Fruit fly (Drosophila melanogaster) whole organism, embryonic: ENCODE measurements around the gene TwdlE.

Experiments used
- Bteb2 ChIP-seq: fragments of 200-800 bp; sonication (Bioruptor generic); optimal IDR thresholded peaks from 2 replicates; lab custom pipeline; 2016; ENCODE audit warnings: missing biosample characterization, missing genetic modification characterization
- CG10274 ChIP-seq: fragments of 200-800 bp; sonication (Bioruptor generic); optimal IDR thresholded peaks from 3 replicates; lab custom pipeline; 2017; ENCODE audit warnings: missing biosample characterization, mild to moderate bottlenecking, missing genetic modification characterization
- CG10366 ChIP-seq: fragments of 200-800 bp; sonication (Bioruptor generic); IDR thresholded peaks from 2 replicates; pipeline ENCODE4 v1.3.6; 2022; ENCODE audit warnings: missing biosample characterization, missing genetic modification characterization
- CG10654 ChIP-seq: fragments of 200-800 bp; sonication (Bioruptor generic); optimal IDR thresholded peaks from 2 replicates; lab custom pipeline; 2016; ENCODE audit warnings: missing biosample characterization, missing genetic modification characterization
- CG12104 ChIP-seq: fragments of 200-800 bp; sonication (Bioruptor generic); optimal IDR thresholded peaks from 3 replicates; lab custom pipeline; 2016; ENCODE audit warnings: missing biosample characterization, missing genetic modification characterization
- CG14860 ChIP-seq: fragments of 200-800 bp; sonication (Bioruptor generic); IDR thresholded peaks from 3 replicates; pipeline ENCODE4 v1.3.6; 2022; ENCODE audit warnings: missing biosample characterization, missing genetic modification characterization; ENCODE audit not compliant: partially characterized antibody
- CG15011 ChIP-seq: fragments of 200-800 bp; sonication (Bioruptor generic); optimal IDR thresholded peaks from 3 replicates; lab custom pipeline; 2018; ENCODE audit warnings: missing biosample characterization, mild to moderate bottlenecking, missing genetic modification characterization
- CG15073 ChIP-seq: fragments of 200-800 bp; sonication (Bioruptor generic); optimal IDR thresholded peaks from 2 replicates; lab custom pipeline; 2016; ENCODE audit warnings: missing biosample characterization, missing genetic modification characterization
- CG15601 ChIP-seq: fragments of 200-800 bp; sonication (Bioruptor generic); optimal IDR thresholded peaks from 3 replicates; lab custom pipeline; 2019; ENCODE audit warnings: missing biosample characterization, mild to moderate bottlenecking, missing genetic modification characterization, moderate library complexity
- CG17829 ChIP-seq: fragments of 200-800 bp; optimal IDR thresholded peaks from 2 replicates; lab custom pipeline; 2019; ENCODE audit warnings: missing biosample characterization, mild to moderate bottlenecking, missing genetic modification characterization, moderate library complexity
- CG18011 ChIP-seq: fragments of 200-800 bp; sonication (Bioruptor generic); optimal IDR thresholded peaks from 2 replicates; lab custom pipeline; 2017; ENCODE audit warnings: missing biosample characterization, missing genetic modification characterization, mild to moderate bottlenecking, moderate library complexity, missing genotype
- CG18262 ChIP-seq: fragments of 200-800 bp; optimal IDR thresholded peaks from 3 replicates; lab custom pipeline; 2019; ENCODE audit warnings: missing biosample characterization, mild to moderate bottlenecking, missing genetic modification characterization, moderate library complexity
- CG18619 ChIP-seq: fragments of 200-800 bp; sonication (Bioruptor generic); optimal IDR thresholded peaks from 3 replicates; lab custom pipeline; 2017; ENCODE audit warnings: missing biosample characterization, mild to moderate bottlenecking, missing genetic modification characterization
- CG30431 ChIP-seq: fragments of 200-800 bp; sonication (Bioruptor generic); optimal IDR thresholded peaks from 2 replicates; lab custom pipeline; 2017; ENCODE audit warnings: missing biosample characterization, missing genetic modification characterization
- CG3065 ChIP-seq: fragments of 200-800 bp; sonication (Bioruptor generic); optimal IDR thresholded peaks from 2 replicates; lab custom pipeline; 2016; ENCODE audit warnings: missing biosample characterization, missing genetic modification characterization
- CG31388 ChIP-seq: fragments of 200-800 bp; sonication (Bioruptor generic); optimal IDR thresholded peaks from 2 replicates; lab custom pipeline; 2016; ENCODE audit warnings: missing biosample characterization, missing genetic modification characterization
- CG34422 ChIP-seq: fragments of 200-800 bp; sonication (Bioruptor generic); IDR thresholded peaks from 3 replicates; pipeline ENCODE4 v1.3.6; 2022; ENCODE audit warnings: missing biosample characterization, missing genetic modification characterization
- CG4707 ChIP-seq: fragments of 200-800 bp; sonication (Bioruptor generic); optimal IDR thresholded peaks from 2 replicates; lab custom pipeline; 2018; ENCODE audit warnings: missing biosample characterization, mild to moderate bottlenecking, missing genetic modification characterization, moderate library complexity
- CG5953 ChIP-seq: fragments of 200-800 bp; sonication (Bioruptor generic); IDR thresholded peaks from 2 replicates; pipeline ENCODE4 v1.3.6; 2022; ENCODE audit warnings: missing biosample characterization, missing genetic modification characterization
- CG7786 ChIP-seq: fragments of 200-800 bp; sonication (Bioruptor generic); optimal IDR thresholded peaks from 2 replicates; lab custom pipeline; 2016; ENCODE audit warnings: missing biosample characterization, missing genetic modification characterization
- CG9215 ChIP-seq: fragments of 200-800 bp; sonication (Bioruptor generic); IDR thresholded peaks from 2 replicates; pipeline ENCODE4 v1.3.6; 2022; ENCODE audit warnings: missing biosample characterization, missing genetic modification characterization
- CG9609 ChIP-seq: fragments of 200-800 bp; sonication (Bioruptor generic); optimal IDR thresholded peaks from 3 replicates; lab custom pipeline; 2016; ENCODE audit warnings: missing biosample characterization, missing genetic modification characterization
- Camta ChIP-seq: fragments of 200-800 bp; sonication (Bioruptor generic); optimal IDR thresholded peaks from 2 replicates; lab custom pipeline; 2016; ENCODE audit warnings: missing biosample characterization, missing genetic modification characterization
- GATAe ChIP-seq: fragments of 200-800 bp; sonication (Bioruptor generic); conservative IDR thresholded peaks from 2 replicates; pipeline ENCODE4 v1.3.6; 2022; ENCODE audit warnings: missing biosample characterization, missing genetic modification characterization
- H2.0 ChIP-seq: fragments of 200-800 bp; sonication (Bioruptor generic); IDR thresholded peaks from 2 replicates; pipeline ENCODE4 v1.3.6; 2022; ENCODE audit warnings: missing biosample characterization, missing genetic modification characterization
- HLHmδ ChIP-seq: fragments of 200-800 bp; sonication (Bioruptor generic); optimal IDR thresholded peaks from 2 replicates; lab custom pipeline; 2018; ENCODE audit warnings: missing biosample characterization, mild to moderate bottlenecking, missing genetic modification characterization, moderate library complexity
- Hmr ChIP-seq: fragments of 200-800 bp; sonication (Bioruptor generic); optimal IDR thresholded peaks from 3 replicates; lab custom pipeline; 2017; ENCODE audit warnings: mild to moderate bottlenecking, missing biosample characterization, missing genetic modification reagents, missing genetic modification characterization
- MTF-1 ChIP-seq: fragments of 200-800 bp; sonication (Bioruptor generic); optimal IDR thresholded peaks from 2 replicates; lab custom pipeline; 2018; ENCODE audit warnings: missing biosample characterization, mild to moderate bottlenecking, missing genetic modification characterization, borderline replicate concordance
- Oaz ChIP-seq: fragments of 200-800 bp; sonication (Bioruptor generic); IDR thresholded peaks from 2 replicates; pipeline ENCODE4 v1.3.6; 2022; ENCODE audit warnings: missing biosample characterization, missing genetic modification characterization
- Sin3A ChIP-seq: fragments of >200 bp; optimal IDR thresholded peaks from 2 replicates; lab custom pipeline; 2018
- Tbp ChIP-seq: fragments of >200 bp; optimal IDR thresholded peaks from 2 replicates; lab custom pipeline; 2018; ENCODE audit warnings: missing biosample characterization, missing genetic modification characterization
- al ChIP-seq: fragments of 200-800 bp; sonication (Bioruptor generic); IDR thresholded peaks from 2 replicates; pipeline ENCODE4 v1.3.6; 2022; ENCODE audit warnings: missing biosample characterization, missing genetic modification characterization
- ap ChIP-seq: fragments of 200-800 bp; sonication (Bioruptor generic); IDR thresholded peaks from 2 replicates; pipeline ENCODE4 v1.3.6; 2022; ENCODE audit warnings: missing biosample characterization, missing genetic modification characterization
- dan ChIP-seq: fragments of 200-800 bp; sonication (Bioruptor generic); IDR thresholded peaks from 2 replicates; pipeline ENCODE4 v1.3.6; 2022; ENCODE audit warnings: missing biosample characterization, missing genetic modification characterization
- dimm ChIP-seq: fragments of 200-800 bp; sonication (Bioruptor generic); IDR thresholded peaks from 2 replicates; pipeline ENCODE4 v1.3.6; 2022; ENCODE audit warnings: missing biosample characterization, missing genetic modification characterization
- dm ChIP-seq: fragments of 200-800 bp; sonication (Bioruptor generic); optimal IDR thresholded peaks from 3 replicates; lab custom pipeline; 2016; ENCODE audit warnings: missing biosample characterization, missing genetic modification characterization
- eve ChIP-seq, 2 experiments: fragments of >200 bp; optimal IDR thresholded peaks; 2 replicates each; lab custom pipeline; 2017; ENCODE audit warnings: missing biosample characterization in 2 of 2, missing genetic modification characterization in 2 of 2
- fd64A ChIP-seq: fragments of 200-800 bp; sonication (Bioruptor generic); optimal IDR thresholded peaks from 3 replicates; lab custom pipeline; 2018; ENCODE audit warnings: missing biosample characterization, mild to moderate bottlenecking, missing genetic modification characterization
- fd96Cb ChIP-seq: fragments of 200-800 bp; sonication (Bioruptor generic); optimal IDR thresholded peaks from 2 replicates; lab custom pipeline; 2018; ENCODE audit warnings: missing biosample characterization, mild to moderate bottlenecking, missing genetic modification characterization, moderate library complexity
- gcm2 ChIP-seq: fragments of 200-800 bp; sonication (Bioruptor generic); optimal IDR thresholded peaks from 2 replicates; lab custom pipeline; 2016; ENCODE audit warnings: missing biosample characterization, missing genetic modification characterization
- ham ChIP-seq: fragments of 200-800 bp; sonication (Bioruptor generic); IDR thresholded peaks from 2 replicates; pipeline ENCODE4 v1.3.6; 2022; ENCODE audit warnings: missing biosample characterization, missing genetic modification characterization
- hth ChIP-seq: fragments of >200 bp; optimal IDR thresholded peaks from 2 replicates; lab custom pipeline; 2017; ENCODE audit warnings: inconsistent platforms
- ken ChIP-seq: fragments of 200-800 bp; sonication (Bioruptor generic); IDR thresholded peaks from 3 replicates; pipeline ENCODE4 v1.3.6; 2022; ENCODE audit warnings: missing biosample characterization, missing genetic modification characterization
- otp ChIP-seq: fragments of 200-800 bp; sonication (Bioruptor generic); IDR thresholded peaks from 3 replicates; pipeline ENCODE4, ENCODE4 v1.3.6; 2022; ENCODE audit warnings: missing biosample characterization, missing genetic modification characterization
- pb ChIP-seq: fragments of 200-800 bp; sonication (Bioruptor generic); optimal IDR thresholded peaks from 3 replicates; lab custom pipeline; 2016; ENCODE audit warnings: missing biosample characterization, missing genetic modification characterization
- peb ChIP-seq: fragments of 200-800 bp; sonication (Bioruptor generic); IDR thresholded peaks from 2 replicates; pipeline ENCODE4 v1.3.6; 2022; ENCODE audit warnings: missing biosample characterization, missing genetic modification characterization
- phol ChIP-seq: fragments of 200-800 bp; sonication (Bioruptor generic); optimal IDR thresholded peaks from 3 replicates; lab custom pipeline; 2018; ENCODE audit warnings: missing biosample characterization, mild to moderate bottlenecking, missing genetic modification characterization, moderate library complexity
- rib ChIP-seq: fragments of 200-800 bp; sonication (Bioruptor generic); IDR thresholded peaks from 2 replicates; pipeline ENCODE4 v1.3.6; 2022; ENCODE audit warnings: missing biosample characterization, missing genetic modification characterization
- salm ChIP-seq: fragments of 200-800 bp; sonication (Bioruptor generic); optimal IDR thresholded peaks from 2 replicates; lab custom pipeline; 2018; ENCODE audit warnings: missing biosample characterization, mild to moderate bottlenecking, missing genetic modification characterization
- shn ChIP-seq: fragments of 200-800 bp; sonication (Bioruptor generic); optimal IDR thresholded peaks from 3 replicates; lab custom pipeline; 2016; ENCODE audit warnings: missing biosample characterization, missing genetic modification characterization
- sim ChIP-seq: fragments of 200-800 bp; sonication (Bioruptor generic); IDR thresholded peaks from 2 replicates; pipeline ENCODE4 v1.3.6; 2022; ENCODE audit warnings: missing biosample characterization, missing genetic modification characterization
- sisA ChIP-seq: fragments of 200-800 bp; sonication (Bioruptor generic); IDR thresholded peaks from 2 replicates; pipeline ENCODE4 v1.3.6; 2022; ENCODE audit warnings: missing biosample characterization, missing genetic modification characterization
- sob ChIP-seq: fragments of 200-800 bp; sonication (Bioruptor generic); IDR thresholded peaks from 2 replicates; pipeline ENCODE4 v1.3.6; 2022; ENCODE audit warnings: missing biosample characterization, missing genetic modification characterization
- z ChIP-seq: fragments of 200-800 bp; sonication (Bioruptor generic); IDR thresholded peaks from 3 replicates; pipeline ENCODE4 v1.3.6; 2022; ENCODE audit warnings: missing biosample characterization, missing genetic modification characterization

The TwdlE gene

dm6 chr2L:7851609-7852008 is 9.0 kb downstream of the TwdlE start (continued):
- TF ChIP-seq ham (GFP tag; lab: Robert Waterston, UW) (no peak), CG15073 (GFP tag; lab: Kevin White, UChicago) (no peak), CG4707 (no peak), Hmr (GFP tag; lab: Kevin White, UChicago) (peak; percentile 52), eve (GFP tag; optimal IDR thresholded peaks at IDR 0.05; lab: Kevin White, UChicago) (peak in 1 of 2 experiments; percentile 43), pb (GFP tag; lab: Kevin White, UChicago) (no peak), CG18262 (tag; lab: Kevin White, UChicago) (peak; percentile 47), CG9215 (GFP tag; lab: Robert Waterston, UW) (peak; percentile 32; the same call in 1 of the 2 replicates), MTF-1 (GFP tag; lab: Kevin White, UChicago) (no peak), rib (GFP tag; lab: Robert Waterston, UW) (no peak), ken (0 out of 3 replicates have a peak, but pooled peaks have one; percentile 10), CG17829 (tag; lab: Kevin White, UChicago) (peak; percentile 25), gcm2 (GFP tag; lab: Kevin White, UChicago) (no peak), CG12104 (GFP tag; lab: Kevin White, UChicago) (no peak), peb (no peak), Sin3A (lab: Kevin White, UChicago) (no peak), CG15011 (GFP tag; lab: Kevin White, UChicago) (no peak), CG5953 (GFP tag; lab: Robert Waterston, UW) (no peak), Tbp (GFP tag; lab: Kevin White, UChicago) (no peak), CG10366 (GFP tag; lab: Robert Waterston, UW) (no peak), CG15601 (tag; lab: Kevin White, UChicago) (no peak), sim (GFP tag; lab: Robert Waterston, UW) (no peak), CG9609 (GFP tag; lab: Kevin White, UChicago) (no peak), CG18619 (GFP tag; lab: Kevin White, UChicago) (no peak), fd64A (GFP tag; lab: Kevin White, UChicago) (no peak), CG30431 (GFP tag; lab: Kevin White, UChicago) (no peak), CG10654 (GFP tag; lab: Kevin White, UChicago) (no peak), al (GFP tag; lab: Robert Waterston, UW) (no peak), GATAe (GFP tag; lab: Robert Waterston, UW) (no peak), CG18011 (GFP tag; lab: Kevin White, UChicago) (no peak), CG31388 (GFP tag; lab: Kevin White, UChicago) (no peak), otp (GFP tag; lab: Robert Waterston, UW) (no peak), dm (GFP tag; lab: Kevin White, UChicago) (no peak), sisA (GFP tag; lab: Robert Waterston, UW) (no peak), sob (no peak), H2.0 (GFP tag; lab: Robert Waterston, UW) (0 out of 2 replicates have a peak, but pooled peaks have one; percentile 20), Camta (GFP tag; lab: Kevin White, UChicago) (no peak), CG3065 (no peak), Oaz (GFP tag; lab: Robert Waterston, UW) (no peak), dan (no peak), ap (GFP tag; lab: Robert Waterston, UW) (no peak), HLHmδ (GFP tag; lab: Kevin White, UChicago) (no peak), fd96Cb (tag; lab: Kevin White, UChicago) (peak; percentile 37), salm (no peak), CG10274 (no peak), CG7786 (no peak), CG34422 (GFP tag; lab: Robert Waterston, UW) (no peak), shn (GFP tag; lab: Kevin White, UChicago) (no peak), hth (no peak), phol (tag; lab: Kevin White, UChicago) (peak; percentile 51), CG14860 (no peak), z (GFP tag; lab: Robert Waterston, UW) (no peak), dimm (GFP tag; lab: Robert Waterston, UW) (no peak), Bteb2 (GFP tag; lab: Kevin White, UChicago) (no peak)
